Fruit fly (Drosophila melanogaster): ENCODE data around the gene Acat1.

The Acat1 gene

dm6 chrX:7866868-7867267 lies 21.7 kb downstream of the Acat1 start, which contains the start of gene Ir7b:
Gene Ir7b (minus strand): TSS chrX:7866968.
- TF ChIP-seq CTCF (optimal IDR thresholded peaks at IDR 0.05) (no peak), CG8478 (optimal IDR thresholded peaks at IDR 0.05) (no peak)

dm6 chrX:7857873-7858272 lies 30.7 kb downstream of the Acat1 start, which contains the start of gene CG1409:
Gene CG1409 (plus strand): TSS chrX:7858173.
- TF ChIP-seq CTCF (optimal IDR thresholded peaks at IDR 0.05) = no peak
- no peak for TF ChIP-seq CG8478 (optimal IDR thresholded peaks at IDR 0.05)

dm6 chrX:7854144-7854543 lies 34.4 kb downstream of the Acat1 start, which contains the start of gene CG10920:
Gene CG10920 (minus strand): TSS chrX:7854244.
- TF ChIP-seq CTCF (optimal IDR thresholded peaks at IDR 0.05) (no peak), CG8478 (optimal IDR thresholded peaks at IDR 0.05) (no peak)

All from S2 (cell line).